Worm (Caenorhabditis elegans) whole organism, late embryonic: ENCODE results near the gene srg-51.
A peak's percentile ranks its signal among the peaks of the same experiment; 100 is the strongest.

Experiments used
- C38D4.7 ChIP-seq: fragments of 200-800 bp; sonication (Bioruptor generic); optimal IDR thresholded peaks from 2 replicates; lab custom pipeline; 2018; ENCODE audit warnings: mild to moderate bottlenecking, missing genetic modification characterization, moderate library complexity, missing compliant biosample characterization
- K02D7.2 ChIP-seq: sonication (generic microtip); optimal IDR thresholded peaks from 2 replicates; lab custom pipeline; 2017; ENCODE audit warnings: mild to moderate bottlenecking, missing genetic modification characterization, missing compliant biosample characterization
- Y22D7AL.16 ChIP-seq: sonication (generic microtip); optimal IDR thresholded peaks from 2 replicates; lab custom pipeline; 2016; ENCODE audit warnings: missing genetic modification characterization, missing compliant biosample characterization
- ahr-1 ChIP-seq: sonication (generic microtip); optimal IDR thresholded peaks from 2 replicates; lab custom pipeline; 2016; ENCODE audit warnings: missing genetic modification characterization, missing compliant biosample characterization
- ama-1 ChIP-seq: fragments of 150-350 bp; optimal IDR thresholded peaks from 2 replicates; lab custom pipeline; 2014
- ceh-14 ChIP-seq: sonication (generic microtip); optimal IDR thresholded peaks from 2 replicates; lab custom pipeline; 2016; ENCODE audit warnings: missing genotype, missing genetic modification characterization, missing compliant biosample characterization
- ceh-18 ChIP-seq: sonication (generic microtip); optimal IDR thresholded peaks from 2 replicates; lab custom pipeline; 2016; ENCODE audit warnings: missing genetic modification characterization, missing compliant biosample characterization
- ceh-19 ChIP-seq: fragments of 200-800 bp; sonication (Bioruptor generic); optimal IDR thresholded peaks from 2 replicates; lab custom pipeline; 2018; ENCODE audit warnings: mild to moderate bottlenecking, missing genetic modification characterization, missing compliant biosample characterization
- ceh-30 ChIP-seq: fragments of 150-350 bp; optimal IDR thresholded peaks from 2 replicates; lab custom pipeline; 2014; ENCODE audit warnings: missing biosample characterization, missing genetic modification characterization
- ceh-31 ChIP-seq: sonication (generic microtip); optimal IDR thresholded peaks from 2 replicates; lab custom pipeline; 2016; ENCODE audit warnings: missing genetic modification characterization, missing compliant biosample characterization
- ceh-34 ChIP-seq: sonication (generic microtip); optimal IDR thresholded peaks from 2 replicates; lab custom pipeline; 2016; ENCODE audit warnings: mild to moderate bottlenecking, missing genetic modification characterization, missing compliant biosample characterization
- ceh-48 ChIP-seq: sonication (generic microtip); optimal IDR thresholded peaks from 2 replicates; lab custom pipeline; 2016; ENCODE audit warnings: missing genetic modification characterization, inconsistent platforms, missing compliant biosample characterization
- ceh-6 ChIP-seq: fragments of 200-800 bp; sonication (Bioruptor generic); optimal IDR thresholded peaks from 2 replicates; lab custom pipeline; 2018; ENCODE audit warnings: mild to moderate bottlenecking, missing genetic modification characterization, missing compliant biosample characterization
- dmd-4 ChIP-seq: sonication (generic microtip); optimal IDR thresholded peaks from 2 replicates; lab custom pipeline; 2016; ENCODE audit warnings: borderline replicate concordance, missing genetic modification characterization, missing compliant biosample characterization
- elt-2 ChIP-seq: sonication (generic microtip); optimal IDR thresholded peaks from 2 replicates; lab custom pipeline; 2016; ENCODE audit warnings: missing genetic modification reagents, missing genetic modification characterization, missing compliant biosample characterization
- elt-4 ChIP-seq: sonication (generic microtip); optimal IDR thresholded peaks from 2 replicates; lab custom pipeline; 2016; ENCODE audit warnings: missing genetic modification characterization, missing compliant biosample characterization
- fax-1 ChIP-seq: sonication (generic microtip); optimal IDR thresholded peaks from 2 replicates; lab custom pipeline; 2016; ENCODE audit warnings: missing genotype, missing genetic modification characterization, missing compliant biosample characterization
- fkh-10 ChIP-seq: fragments of 150-350 bp; optimal IDR thresholded peaks from 2 replicates; lab custom pipeline; 2014; ENCODE audit warnings: missing biosample characterization, missing genetic modification reagents, missing genetic modification characterization
- fkh-6 ChIP-seq: sonication (generic microtip); optimal IDR thresholded peaks from 2 replicates; lab custom pipeline; 2016; ENCODE audit warnings: missing genetic modification characterization, missing compliant biosample characterization
- gmeb-2 ChIP-seq: sonication (generic microtip); optimal IDR thresholded peaks from 2 replicates; lab custom pipeline; 2016; ENCODE audit warnings: missing genetic modification characterization, inconsistent platforms, missing compliant biosample characterization
- hlh-15 ChIP-seq: sonication (generic microtip); optimal IDR thresholded peaks from 2 replicates; lab custom pipeline; 2016; ENCODE audit warnings: missing genetic modification characterization, missing compliant biosample characterization
- lim-6 ChIP-seq: sonication (generic microtip); optimal IDR thresholded peaks from 2 replicates; lab custom pipeline; 2016; ENCODE audit warnings: missing genetic modification characterization, missing compliant biosample characterization
- madf-2 ChIP-seq: sonication (generic microtip); optimal IDR thresholded peaks from 2 replicates; lab custom pipeline; 2017; ENCODE audit warnings: missing genetic modification characterization, missing compliant biosample characterization
- mec-3 ChIP-seq: sonication (generic microtip); optimal IDR thresholded peaks from 2 replicates; lab custom pipeline; 2016; ENCODE audit warnings: borderline replicate concordance, missing genetic modification characterization, missing compliant biosample characterization
- nfya-1 ChIP-seq: sonication (generic microtip); optimal IDR thresholded peaks from 2 replicates; lab custom pipeline; 2017; ENCODE audit warnings: missing genetic modification characterization, mild to moderate bottlenecking, missing compliant biosample characterization, antibody characterized with exemption, moderate library complexity
- nhr-11 ChIP-seq: fragments of 150-350 bp; optimal IDR thresholded peaks from 2 replicates; lab custom pipeline; 2014; ENCODE audit warnings: missing biosample characterization, missing genetic modification characterization
- nhr-232 ChIP-seq: sonication (generic microtip); optimal IDR thresholded peaks from 2 replicates; lab custom pipeline; 2016; ENCODE audit warnings: missing genetic modification characterization, missing compliant biosample characterization
- npax-4 ChIP-seq: sonication (generic microtip); optimal IDR thresholded peaks from 2 replicates; lab custom pipeline; 2016; ENCODE audit warnings: missing genetic modification characterization, missing compliant biosample characterization
- odd-2 ChIP-seq: sonication (generic microtip); optimal IDR thresholded peaks from 2 replicates; lab custom pipeline; 2017; ENCODE audit warnings: antibody characterized with exemption, mild to moderate bottlenecking, missing genetic modification characterization, missing compliant biosample characterization
- pag-3 ChIP-seq: sonication (generic microtip); optimal IDR thresholded peaks from 2 replicates; lab custom pipeline; 2016; ENCODE audit warnings: missing compliant biosample characterization, missing genetic modification characterization, borderline replicate concordance
- sdc-2 ChIP-seq: sonication (generic microtip); optimal IDR thresholded peaks from 2 replicates; lab custom pipeline; 2016; ENCODE audit warnings: missing genotype, missing genetic modification characterization, missing compliant biosample characterization
- syd-9 ChIP-seq: sonication (generic microtip); optimal IDR thresholded peaks from 2 replicates; lab custom pipeline; 2016; ENCODE audit warnings: mild to moderate bottlenecking, missing genetic modification characterization, moderate library complexity, missing compliant biosample characterization
- tbx-2 ChIP-seq: sonication (generic microtip); optimal IDR thresholded peaks from 2 replicates; lab custom pipeline; 2016; ENCODE audit warnings: missing genetic modification characterization, missing compliant biosample characterization
- ttx-3 ChIP-seq: sonication (generic microtip); optimal IDR thresholded peaks from 2 replicates; lab custom pipeline; 2016; ENCODE audit warnings: missing genetic modification reagents, missing genetic modification characterization, missing compliant biosample characterization
- unc-42 ChIP-seq: sonication (generic microtip); optimal IDR thresholded peaks from 2 replicates; lab custom pipeline; 2016; ENCODE audit warnings: missing genotype, missing genetic modification characterization, missing compliant biosample characterization
- unc-55 ChIP-seq: sonication (generic microtip); optimal IDR thresholded peaks from 2 replicates; lab custom pipeline; 2017; ENCODE audit warnings: missing biosample characterization, missing genetic modification reagents, missing genetic modification characterization
- zip-5 ChIP-seq: sonication (generic microtip); optimal IDR thresholded peaks from 2 replicates; lab custom pipeline; 2016; ENCODE audit warnings: missing genetic modification characterization, missing compliant biosample characterization

srg-51 gene

ce11 chrIV:15119268-15119667 is 21.5 kb downstream of the srg-51 start:
- no peak for TF ChIP-seq ahr-1
- no peak for TF ChIP-seq syd-9
- TF ChIP-seq elt-2 (tag; lab: Kevin White, UChicago), result no peak
- no peak for TF ChIP-seq nhr-232 (tag; lab: Kevin White, UChicago)
- TF ChIP-seq K02D7.2 (tag; lab: Kevin White, UChicago), result no peak
- TF ChIP-seq fkh-10 (GFP tag; lab: Kevin White, UChicago), result no peak
- no peak for TF ChIP-seq ama-1
- TF ChIP-seq elt-4, result no peak
- no peak for TF ChIP-seq sdc-2
- TF ChIP-seq npax-4, result no peak
- no peak for TF ChIP-seq unc-42 (tag; lab: Kevin White, UChicago)
- no peak for TF ChIP-seq ceh-14 (tag; lab: Kevin White, UChicago)
- no peak for TF ChIP-seq nhr-11
- no peak for TF ChIP-seq unc-55 (GFP tag; lab: Kevin White, UChicago)
- no peak for TF ChIP-seq lim-6 (tag; lab: Kevin White, UChicago)
- no peak for TF ChIP-seq madf-2 (tag; lab: Kevin White, UChicago)

ce11 chrIV:15118390-15118789 is 22.3 kb downstream of the srg-51 start, which contains the start of gene M199.136:
TSS of gene M199.136 (plus strand) at chrIV:15118690.
- TF ChIP-seq ttx-3 (tag; lab: Kevin White, UChicago), result no peak
- no peak for TF ChIP-seq ceh-14 (tag; lab: Kevin White, UChicago)
- TF ChIP-seq zip-5 (tag; lab: Kevin White, UChicago), result no peak
- TF ChIP-seq fkh-6 (tag; lab: Kevin White, UChicago), result no peak
- TF ChIP-seq, all 69 proteins: peak for 0

ce11 chrIV:15114324-15114723 is 26.4 kb downstream of the srg-51 start, which contains the start of gene M199.135:
TSS of gene M199.135 (plus strand) at chrIV:15114624.
- TF ChIP-seq hlh-15 (tag; lab: Kevin White, UChicago) (no peak), ceh-19 (GFP tag; lab: Kevin White, UChicago) (no peak), fkh-10 (GFP tag; lab: Kevin White, UChicago) (no peak), ceh-34 (tag; lab: Kevin White, UChicago) (no peak), pag-3 (no peak), madf-2 (tag; lab: Kevin White, UChicago) (no peak), ttx-3 (tag; lab: Kevin White, UChicago) (no peak)

ce11 chrIV:15113117-15113516 is 27.6 kb downstream of the srg-51 start, which contains the start of gene M199.134:
TSS of gene M199.134 (minus strand) at chrIV:15113217.
- no peak for TF ChIP-seq pag-3
- no peak for TF ChIP-seq fax-1
- no peak for TF ChIP-seq ceh-6 (GFP tag; lab: Kevin White, UChicago)
- no peak for TF ChIP-seq ceh-48
- no peak for TF ChIP-seq gmeb-2
- no peak for TF ChIP-seq odd-2 (tag; lab: Kevin White, UChicago)
- no peak for TF ChIP-seq dmd-4 (tag; lab: Kevin White, UChicago)
- TF ChIP-seq ceh-14 (tag; lab: Kevin White, UChicago), result no peak
- TF ChIP-seq ceh-30 (tag; lab: Kevin White, UChicago), result no peak
- TF ChIP-seq C38D4.7 (GFP tag; lab: Kevin White, UChicago), result no peak
- TF ChIP-seq ceh-31 (tag; lab: Kevin White, UChicago), result no peak
- no peak for TF ChIP-seq Y22D7AL.16 (tag; lab: Kevin White, UChicago)

ce11 chrIV:15108475-15108874 is 32.3 kb downstream of the srg-51 start, which contains the start of gene M199.2:
TSS of gene M199.2 (plus strand) at chrIV:15108775.
- TF ChIP-seq dmd-4 (tag; lab: Kevin White, UChicago), result no peak

- TF ChIP-seq mec-3 (no peak), ceh-31 (tag; lab: Kevin White, UChicago) (peak; percentile 40), tbx-2 (tag; lab: Kevin White, UChicago) (no peak), ceh-18 (no peak), odd-2 (tag; lab: Kevin White, UChicago) (no peak), nfya-1 (tag; lab: Kevin White, UChicago) (peak; percentile 10)
- TF ChIP-seq, all 69 proteins: peak for 2
These were observed 33.5 kb downstream of the srg-51 start for ce11 chrIV:15107218-15107617.
